Fruit fly (Drosophila melanogaster): ENCODE results near the gene Cpr67Fa2.

- TF ChIP-seq CG32121 (GFP tag; IDR thresholded peaks at IDR 0.05) (no peak), CG15710 (tag; optimal IDR thresholded peaks at IDR 0.05) (no peak)
Observed at dm6 chr3L:10876036-10876435, 15.5 kb upstream of the Cpr67Fa2 start.
